Fruit fly (Drosophila melanogaster): ENCODE results near the gene CG6885.

CG6885 gene

dm6 chr3L:18760421-18761045, 16.2 kb downstream of the CG6885 start (continued):
- no peak for TF ChIP-seq PHDP (tag; optimal IDR thresholded peaks at IDR 0.05)

dm6 chr3L:18761728-18762127, 17.4 kb downstream of the CG6885 start:
- TF ChIP-seq CG18476 (GFP tag; optimal IDR thresholded peaks at IDR 0.05) (no peak), chinmo (GFP tag; IDR thresholded peaks at IDR 0.05; ENCODE audit: partially characterized antibody) (0 out of 4 replicates have a peak, but pooled peaks have one; percentile 68), CG7786 (GFP tag; optimal IDR thresholded peaks at IDR 0.05) (no peak), eve (GFP tag; optimal IDR thresholded peaks at IDR 0.05) (peak in 1 of 2 experiments; percentile 27), CG12155 (GFP tag; optimal IDR thresholded peaks at IDR 0.05) (no peak)

- no peak for TF ChIP-seq zen (tag; optimal IDR thresholded peaks at IDR 0.05)
- no peak for TF ChIP-seq unc-4 (GFP tag; IDR thresholded peaks at IDR 0.05; ENCODE audit: partially characterized antibody)
- TF ChIP-seq MTF-1 (GFP tag; optimal IDR thresholded peaks at IDR 0.05; ENCODE audit: borderline replicate concordance), result no peak
- no peak for TF ChIP-seq zf30C (GFP tag; optimal IDR thresholded peaks at IDR 0.05)
- TF ChIP-seq H15 (GFP tag; IDR thresholded peaks at IDR 0.05), result 0 out of 3 replicates have a peak, but pooled peaks have one; percentile 29
- TF ChIP-seq CG4360 (GFP tag; IDR thresholded peaks at IDR 0.05), result peak; percentile 71
- TF ChIP-seq sug (tag; optimal IDR thresholded peaks at IDR 0.05), result no peak
- TF ChIP-seq vvl (GFP tag; IDR thresholded peaks at IDR 0.05), result no peak
- no peak for TF ChIP-seq CG7556 (GFP tag; optimal IDR thresholded peaks at IDR 0.05)
- TF ChIP-seq sna (GFP tag; IDR thresholded peaks at IDR 0.05; ENCODE audit: partially characterized antibody), result no peak
- peak; percentile 55 for TF ChIP-seq Med (GFP tag)
- TF ChIP-seq tio (GFP tag; optimal IDR thresholded peaks at IDR 0.05), result no peak
- no peak for TF ChIP-seq trh (GFP tag; optimal IDR thresholded peaks at IDR 0.05)
- TF ChIP-seq B-H1 (GFP tag; IDR thresholded peaks at IDR 0.05), result no peak
- no peak for TF ChIP-seq hbn (GFP tag; IDR thresholded peaks at IDR 0.05; ENCODE audit: partially characterized antibody)
- no peak for TF ChIP-seq shn (GFP tag; optimal IDR thresholded peaks at IDR 0.05)
- no peak for TF ChIP-seq CG1602 (GFP tag; optimal IDR thresholded peaks at IDR 0.05)
- no peak for TF ChIP-seq amos (GFP tag; IDR thresholded peaks at IDR 0.05; ENCODE audit: partially characterized antibody)
- no peak for TF ChIP-seq otp (GFP tag; IDR thresholded peaks at IDR 0.05)
- TF ChIP-seq Mrtf (GFP tag; IDR thresholded peaks at IDR 0.05), result 0 out of 3 replicates have a peak, but pooled peaks have one; percentile 33
- no peak for TF ChIP-seq CG10959 (GFP tag; IDR thresholded peaks at IDR 0.05)
- 0 out of 2 replicates have a peak, but pooled peaks have one; percentile 33 for TF ChIP-seq bowl (GFP tag; IDR thresholded peaks at IDR 0.05)
- 0 out of 3 replicates have a peak, but pooled peaks have one; percentile 7 for TF ChIP-seq gce (GFP tag; IDR thresholded peaks at IDR 0.05)
- peak; percentile 20 for TF ChIP-seq CG8478 (optimal IDR thresholded peaks at IDR 0.05)
- no peak for TF ChIP-seq Aef1 (GFP tag; IDR thresholded peaks at IDR 0.05)
- TF ChIP-seq BtbVII (GFP tag; optimal IDR thresholded peaks at IDR 0.05), result no peak
- TF ChIP-seq MBD-R2 (GFP tag; IDR thresholded peaks at IDR 0.05), result no peak
- no peak for TF ChIP-seq CG17385 (GFP tag; optimal IDR thresholded peaks at IDR 0.05)
- no peak for TF ChIP-seq jing (GFP tag; optimal IDR thresholded peaks at IDR 0.05)
- no peak for TF ChIP-seq CG2116 (GFP tag; optimal IDR thresholded peaks at IDR 0.05)
- no peak for TF ChIP-seq CG1233 (GFP tag; optimal IDR thresholded peaks at IDR 0.05)
- TF ChIP-seq Dp (GFP tag; optimal IDR thresholded peaks at IDR 0.05), result no peak
- TF ChIP-seq ci (GFP tag; IDR thresholded peaks at IDR 0.05), result peak; percentile 42; the same call in 1 of the 3 replicates
- no peak for TF ChIP-seq bab2 (GFP tag; optimal IDR thresholded peaks at IDR 0.05)
- no peak for TF ChIP-seq chn (GFP tag; optimal IDR thresholded peaks at IDR 0.05)
- TF ChIP-seq prd (optimal IDR thresholded peaks at IDR 0.05), result no peak
- no peak for TF ChIP-seq prd (GFP tag; IDR thresholded peaks at IDR 0.05)
- TF ChIP-seq CG7357 (GFP tag; IDR thresholded peaks at IDR 0.05), result no peak
- no peak for TF ChIP-seq zfh2 (GFP tag; optimal IDR thresholded peaks at IDR 0.05)
Observed at dm6 chr3L:18763486-18764436, 19.5 kb downstream of the CG6885 start.

Measured in whole organism, embryonic.